Worm (Caenorhabditis elegans) whole organism, L3 larva: ENCODE measurements around the gene cah-1.

ENCODE experiments used
- R02D3.7 ChIP-seq: fragments of 150-350 bp; optimal IDR thresholded peaks from 2 replicates; lab custom pipeline; 2014; ENCODE audit warnings: missing biosample characterization, missing genetic modification characterization
- ZK546.5 ChIP-seq: sonication (generic microtip); optimal IDR thresholded peaks from 2 replicates; lab custom pipeline; 2017; ENCODE audit warnings: missing biosample characterization, missing genetic modification characterization
- aly-2 ChIP-seq: fragments of 150-350 bp; optimal IDR thresholded peaks from 2 replicates; lab custom pipeline; 2014; ENCODE audit warnings: missing biosample characterization, missing genetic modification characterization
- ama-1 ChIP-seq: fragments of 150-350 bp; optimal IDR thresholded peaks from 2 replicates; lab custom pipeline; 2018
- ceh-16 ChIP-seq: sonication (generic microtip); optimal IDR thresholded peaks from 2 replicates; lab custom pipeline; 2017; ENCODE audit warnings: missing biosample characterization, missing genetic modification characterization
- ceh-28 ChIP-seq: fragments of 150-350 bp; optimal IDR thresholded peaks from 2 replicates; lab custom pipeline; 2014; ENCODE audit warnings: missing biosample characterization, missing genetic modification reagents, missing genetic modification characterization
- ceh-82 ChIP-seq: fragments of 150-350 bp; optimal IDR thresholded peaks from 2 replicates; lab custom pipeline; 2014; ENCODE audit warnings: missing biosample characterization, missing genetic modification characterization
- ceh-9 ChIP-seq: sonication (generic microtip); optimal IDR thresholded peaks from 2 replicates; lab custom pipeline; 2018; ENCODE audit warnings: missing biosample characterization, missing genetic modification characterization
- daf-12 ChIP-seq: fragments of 150-350 bp; optimal IDR thresholded peaks from 2 replicates; lab custom pipeline; 2014; ENCODE audit warnings: missing biosample characterization, missing genetic modification reagents, missing genetic modification characterization
- egl-27 ChIP-seq: sonication (generic microtip); optimal IDR thresholded peaks from 4 replicates; lab custom pipeline; 2017; ENCODE audit warnings: missing biosample characterization, missing genetic modification reagents, missing genetic modification characterization
- egl-5 ChIP-seq: fragments of 150-350 bp; optimal IDR thresholded peaks from 2 replicates; lab custom pipeline; 2017; ENCODE audit warnings: missing biosample characterization, missing genetic modification reagents, missing genetic modification characterization, inconsistent platforms
- elt-1 ChIP-seq: fragments of 150-350 bp; optimal IDR thresholded peaks from 2 replicates; lab custom pipeline; 2014; ENCODE audit warnings: missing biosample characterization, missing genetic modification characterization
- elt-2 ChIP-seq: sonication (generic microtip); optimal IDR thresholded peaks from 2 replicates; lab custom pipeline; 2016; ENCODE audit warnings: missing genetic modification reagents, mild to moderate bottlenecking, missing genetic modification characterization, missing compliant biosample characterization
- elt-3 ChIP-seq, 3 experiments: fragments of 150-350 bp in 1 of 3; sonication (generic microtip) in 2 of 3; optimal IDR thresholded peaks; 2 replicates in 2 of 3; 4 replicates in 1 of 3; lab custom pipeline; 2014 to 2017; ENCODE audit warnings: missing biosample characterization in 3 of 3, missing genetic modification characterization in 3 of 3
- eor-1 ChIP-seq, 2 experiments: fragments of 150-350 bp; optimal IDR thresholded peaks; 2 replicates each; lab custom pipeline; 2014 to 2018; ENCODE audit warnings: missing biosample characterization in 2 of 2, missing genetic modification characterization in 2 of 2
- fkh-10 ChIP-seq: sonication (generic microtip); optimal IDR thresholded peaks from 2 replicates; lab custom pipeline; 2017; ENCODE audit warnings: missing biosample characterization, missing genetic modification reagents, missing genetic modification characterization
- fkh-2 ChIP-seq: fragments of 150-350 bp; optimal IDR thresholded peaks from 2 replicates; lab custom pipeline; 2014; ENCODE audit warnings: missing biosample characterization, missing genetic modification reagents, missing genetic modification characterization
- fos-1 ChIP-seq: fragments of 150-350 bp; optimal IDR thresholded peaks from 2 replicates; lab custom pipeline; 2014; ENCODE audit warnings: missing biosample characterization, missing genetic modification characterization
- hmg-11 ChIP-seq: sonication (generic microtip); optimal IDR thresholded peaks from 2 replicates; lab custom pipeline; 2016; ENCODE audit warnings: missing genetic modification characterization, missing compliant biosample characterization
- jun-1 ChIP-seq: fragments of 150-350 bp; optimal IDR thresholded peaks from 2 replicates; lab custom pipeline; 2014; ENCODE audit warnings: missing biosample characterization, missing genetic modification reagents, missing genetic modification characterization
- lin-15B ChIP-seq: fragments of 150-350 bp; optimal IDR thresholded peaks from 2 replicates; lab custom pipeline; 2014; ENCODE audit warnings: missing biosample characterization, missing genetic modification characterization
- lin-39 ChIP-seq: fragments of 150-350 bp; optimal IDR thresholded peaks from 2 replicates; lab custom pipeline; 2018; ENCODE audit warnings: missing biosample characterization, missing genetic modification reagents, missing genetic modification characterization
- lsy-12 ChIP-seq: sonication (generic microtip); optimal IDR thresholded peaks from 2 replicates; lab custom pipeline; 2016; ENCODE audit warnings: mild to moderate bottlenecking, missing genetic modification characterization, missing compliant biosample characterization
- mdl-1 ChIP-seq: fragments of 150-350 bp; optimal IDR thresholded peaks from 2 replicates; lab custom pipeline; 2014; ENCODE audit warnings: missing biosample characterization, missing genetic modification characterization
- mml-1 ChIP-seq: fragments of 150-350 bp; sonication (generic microtip); optimal IDR thresholded peaks from 3 replicates; lab custom pipeline; 2014; ENCODE audit warnings: missing biosample characterization, missing genetic modification characterization
- nfya-1 ChIP-seq: sonication (generic microtip); optimal IDR thresholded peaks from 2 replicates; lab custom pipeline; 2017; ENCODE audit warnings: missing genetic modification characterization, mild to moderate bottlenecking, missing compliant biosample characterization, antibody characterized with exemption, moderate library complexity; ENCODE audit not compliant: insufficient read depth
- nhr-11 ChIP-seq: fragments of 150-350 bp; optimal IDR thresholded peaks from 2 replicates; lab custom pipeline; 2014; ENCODE audit warnings: missing biosample characterization, missing genetic modification characterization
- nhr-12 ChIP-seq: fragments of 150-350 bp; optimal IDR thresholded peaks from 2 replicates; lab custom pipeline; 2014; ENCODE audit warnings: missing biosample characterization, missing genetic modification characterization
- nhr-23 ChIP-seq: fragments of 150-350 bp; optimal IDR thresholded peaks from 2 replicates; lab custom pipeline; 2014; ENCODE audit warnings: missing biosample characterization, missing genetic modification reagents, missing genetic modification characterization
- nhr-237 ChIP-seq: fragments of 150-350 bp; optimal IDR thresholded peaks from 2 replicates; lab custom pipeline; 2014; ENCODE audit warnings: missing biosample characterization, missing genetic modification characterization
- nhr-25 ChIP-seq: sonication (generic microtip); optimal IDR thresholded peaks from 2 replicates; lab custom pipeline; 2017; ENCODE audit warnings: missing biosample characterization, missing genetic modification characterization
- nhr-28 ChIP-seq: fragments of 150-350 bp; optimal IDR thresholded peaks from 2 replicates; lab custom pipeline; 2014; ENCODE audit warnings: missing biosample characterization, missing genetic modification characterization
- nhr-43 ChIP-seq: sonication (generic microtip); optimal IDR thresholded peaks from 2 replicates; lab custom pipeline; 2016; ENCODE audit warnings: mild to moderate bottlenecking, missing genetic modification characterization, missing compliant biosample characterization; ENCODE audit not compliant: poor library complexity, severe bottlenecking
- nhr-67 ChIP-seq: fragments of 150-350 bp; optimal IDR thresholded peaks from 2 replicates; lab custom pipeline; 2014; ENCODE audit warnings: missing biosample characterization, missing genetic modification characterization
- nhr-76 ChIP-seq: fragments of 150-350 bp; sonication (generic microtip); optimal IDR thresholded peaks from 5 replicates; lab custom pipeline; 2014; ENCODE audit warnings: missing biosample characterization, missing genetic modification characterization
- nhr-77 ChIP-seq: fragments of 150-350 bp; optimal IDR thresholded peaks from 2 replicates; lab custom pipeline; 2014; ENCODE audit warnings: missing biosample characterization, missing genetic modification characterization
- pha-4 ChIP-seq: fragments of 150-350 bp; optimal IDR thresholded peaks from 2 replicates; lab custom pipeline; 2014; ENCODE audit warnings: missing biosample characterization, missing genetic modification reagents, missing genetic modification characterization
- pqm-1 ChIP-seq: fragments of 150-350 bp; optimal IDR thresholded peaks from 2 replicates; lab custom pipeline; 2017; ENCODE audit warnings: missing biosample characterization, missing genetic modification characterization, inconsistent platforms
- sea-2 ChIP-seq: fragments of 150-350 bp; sonication (generic microtip); optimal IDR thresholded peaks from 4 replicates; lab custom pipeline; 2014; ENCODE audit warnings: missing biosample characterization, missing genetic modification reagents, missing genetic modification characterization
- skn-1 ChIP-seq: fragments of 150-350 bp; optimal IDR thresholded peaks from 2 replicates; lab custom pipeline; 2014; ENCODE audit warnings: missing biosample characterization, missing genetic modification characterization
- snpc-4 ChIP-seq: fragments of 150-350 bp; optimal IDR thresholded peaks from 2 replicates; lab custom pipeline; 2014; ENCODE audit warnings: missing biosample characterization, missing genetic modification characterization
- tbx-2 ChIP-seq: sonication (generic microtip); optimal IDR thresholded peaks from 2 replicates; lab custom pipeline; 2016; ENCODE audit warnings: mild to moderate bottlenecking, missing genetic modification characterization, missing compliant biosample characterization
- unc-39 ChIP-seq: sonication (generic microtip); optimal IDR thresholded peaks from 4 replicates; lab custom pipeline; 2017; ENCODE audit warnings: missing biosample characterization, missing genetic modification characterization
- unc-62 ChIP-seq: fragments of 150-350 bp; sonication (generic microtip); optimal IDR thresholded peaks from 4 replicates; lab custom pipeline; 2014; ENCODE audit warnings: missing biosample characterization, missing genetic modification reagents, missing genetic modification characterization
- zag-1 ChIP-seq: fragments of 150-350 bp; optimal IDR thresholded peaks from 2 replicates; lab custom pipeline; 2014; ENCODE audit warnings: missing biosample characterization, missing genetic modification characterization
- ztf-11 ChIP-seq: fragments of 150-350 bp; optimal IDR thresholded peaks from 2 replicates; lab custom pipeline; 2014; ENCODE audit warnings: missing biosample characterization, missing genetic modification characterization
- ztf-4 ChIP-seq: fragments of 150-350 bp; optimal IDR thresholded peaks from 2 replicates; lab custom pipeline; 2014; ENCODE audit warnings: missing biosample characterization, missing genetic modification characterization

Gene cah-1

ce11 chrIII:5083304-5083703 is 2.1 kb downstream of the cah-1 start:
- TF ChIP-seq nhr-43 (tag; lab: Kevin White, UChicago) = peak; percentile 34
- peak; percentile 41 for TF ChIP-seq ama-1 (lab: Kevin White, UChicago)
- peak; percentile 3 for TF ChIP-seq elt-2 (tag; lab: Kevin White, UChicago)
- TF ChIP-seq nfya-1 (tag; lab: Kevin White, UChicago) = no peak
- TF ChIP-seq egl-5 (tag; lab: Kevin White, UChicago) = no peak

DNA sequence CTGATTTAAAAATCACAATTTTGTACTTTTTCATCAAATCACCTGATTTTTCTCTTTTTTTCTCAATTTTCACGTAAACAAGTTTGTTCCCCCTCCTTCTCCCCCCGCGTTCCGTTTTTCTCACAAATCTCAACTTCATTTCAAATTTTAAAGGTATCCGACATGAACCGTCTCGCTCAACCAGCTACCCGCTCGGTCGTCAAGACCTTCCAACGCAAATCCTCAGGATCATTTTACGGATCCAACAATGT is 3.9 kb downstream of the cah-1 start, which contains the start of gene cox-6A:
Gene cox-6A, plus strand, starts transcription at position 152 of the 251 bp plus-strand sequence.
- no peak for TF ChIP-seq zag-1 (tag; lab: Kevin White, UChicago)
- TF ChIP-seq lin-15B = no peak
- TF ChIP-seq ZK546.5 = no peak
- TF ChIP-seq R02D3.7 (tag; lab: Kevin White, UChicago) = no peak
- no peak for TF ChIP-seq aly-2 (tag; lab: Kevin White, UChicago)
- TF ChIP-seq unc-39 (tag; lab: Kevin White, UChicago) = no peak
- TF ChIP-seq fkh-10 (GFP tag; lab: Kevin White, UChicago) = no peak

DNA sequence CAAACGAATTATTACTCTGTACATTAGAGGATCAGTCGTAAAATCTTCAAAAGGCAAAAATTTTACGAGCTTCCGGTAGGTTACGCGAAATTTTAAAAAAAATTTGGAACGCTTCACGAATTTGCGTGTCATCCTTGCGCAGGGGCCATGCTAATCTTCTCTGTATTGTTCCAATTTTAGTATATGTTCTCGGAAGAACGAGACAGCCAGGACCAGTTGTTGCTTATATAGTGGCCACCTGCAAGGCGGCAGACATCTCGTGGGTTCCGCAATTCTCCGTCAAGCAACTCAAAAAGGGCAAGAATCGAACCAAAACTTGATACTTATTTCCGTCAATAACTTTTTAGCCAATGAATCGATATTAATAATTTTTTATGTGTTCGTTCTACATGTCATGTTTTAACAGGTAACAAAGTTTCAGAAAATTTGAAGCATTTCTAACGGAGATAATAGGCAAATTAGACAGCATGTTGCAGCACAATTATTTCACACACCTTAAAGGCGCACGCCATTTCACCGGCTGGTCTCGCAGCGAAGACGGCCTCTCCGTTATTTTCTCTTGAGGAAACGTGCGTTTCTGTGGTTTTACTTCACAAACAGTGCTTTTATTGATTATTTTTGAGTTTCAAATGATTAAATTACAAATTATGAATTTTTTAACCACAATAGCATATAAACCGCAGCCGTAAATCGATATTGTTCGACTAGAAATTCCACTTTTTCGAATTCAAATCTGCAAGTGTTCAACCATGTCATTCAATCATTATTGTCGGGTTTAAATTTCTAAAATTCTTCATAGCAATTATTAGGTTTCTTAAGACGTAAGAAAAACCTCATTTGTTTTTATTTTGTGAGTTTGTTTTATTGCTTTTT is 4.5 kb downstream of the cah-1 start:
- TF ChIP-seq nhr-11 (peak; percentile 32), nhr-237 (tag; lab: Kevin White, UChicago) (no peak), ztf-4 (peak; percentile 77), pqm-1 (tag; lab: Kevin White, UChicago) (peak; percentile 16), nhr-43 (tag; lab: Kevin White, UChicago) (peak; percentile 87), nhr-28 (tag; lab: Kevin White, UChicago) (no peak), nfya-1 (tag; lab: Kevin White, UChicago) (peak; percentile 69), fkh-10 (GFP tag; lab: Kevin White, UChicago) (peak; percentile 33), skn-1 (tag; lab: Kevin White, UChicago) (no peak), mdl-1 (tag; lab: Kevin White, UChicago) (no peak), elt-1 (tag; lab: Kevin White, UChicago) (no peak), eor-1 (tag; optimal IDR thresholded peaks at IDR 0.05; lab: Kevin White, UChicago) (peak in 1 of 2 experiments; percentile 52), hmg-11 (tag; lab: Kevin White, UChicago) (peak; percentile 91), ceh-82 (tag; lab: Kevin White, UChicago) (peak; percentile 81), daf-12 (tag; lab: Kevin White, UChicago) (no peak), ama-1 (lab: Kevin White, UChicago) (peak; percentile 90), nhr-23 (peak; percentile 61), sea-2 (GFP tag; lab: Kevin White, UChicago) (no peak), nhr-12 (no peak), ztf-11 (tag; lab: Kevin White, UChicago) (no peak), pha-4 (tag; lab: Kevin White, UChicago) (peak; percentile 49), mml-1 (tag; lab: Kevin White, UChicago) (no peak), unc-39 (tag; lab: Kevin White, UChicago) (no peak), zag-1 (tag; lab: Kevin White, UChicago) (no peak), elt-2 (tag; lab: Kevin White, UChicago) (peak; percentile 65), tbx-2 (tag; lab: Kevin White, UChicago) (peak; percentile 89), ceh-9 (tag; lab: Kevin White, UChicago) (no peak), ceh-16 (no peak), fkh-2 (tag; lab: Kevin White, UChicago) (no peak), ceh-28 (tag; lab: Kevin White, UChicago) (peak; percentile 19), elt-3 (tag; optimal IDR thresholded peaks at IDR 0.05; lab: Kevin White, UChicago) (no peak), unc-62 (GFP tag; lab: Kevin White, UChicago) (no peak), jun-1 (peak; percentile 47), snpc-4 (peak; percentile 99), egl-5 (tag; lab: Kevin White, UChicago) (no peak), lin-15B (peak; percentile 45), lin-39 (tag; lab: Kevin White, UChicago) (peak; percentile 13), aly-2 (tag; lab: Kevin White, UChicago) (no peak), egl-27 (tag; lab: Kevin White, UChicago) (no peak), ZK546.5 (no peak), nhr-77 (peak; percentile 33), nhr-67 (tag; lab: Kevin White, UChicago) (no peak), nhr-76 (tag; lab: Kevin White, UChicago) (no peak), R02D3.7 (tag; lab: Kevin White, UChicago) (peak; percentile 60), fos-1 (tag; lab: Kevin White, UChicago) (no peak), nhr-25 (tag; lab: Kevin White, UChicago) (peak; percentile 42), lsy-12 (tag; lab: Kevin White, UChicago) (peak; percentile 88)
- TF ChIP-seq, all 47 proteins: peak for 23
